Worm (Caenorhabditis elegans): ENCODE measurements around the gene T05A8.2.
"Not testable (repeated sequence)": the region's sequence is repeated elsewhere in the genome, so short reads cannot be mapped to it uniquely, and the experiment has no call there.

- not testable (repeated sequence) for TF ChIP-seq ztf-4 (tag; optimal IDR thresholded peaks at IDR 0.05); alr-1 (tag; optimal IDR thresholded peaks at IDR 0.05); zag-1 (tag; optimal IDR thresholded peaks at IDR 0.05); sma-9 (GFP tag; optimal IDR thresholded peaks at IDR 0.05); sma-9 (tag; optimal IDR thresholded peaks at IDR 0.05); nhr-23 (tag; optimal IDR thresholded peaks at IDR 0.05); elt-3 (tag; optimal IDR thresholded peaks at IDR 0.05); nhr-77 (tag; optimal IDR thresholded peaks at IDR 0.05); C34F6.9 (tag; optimal IDR thresholded peaks at IDR 0.05); sma-3 (GFP tag; optimal IDR thresholded peaks at IDR 0.05); ama-1 (optimal IDR thresholded peaks at IDR 0.05); nhr-25 (tag; optimal IDR thresholded peaks at IDR 0.05)
Observed at ce11 chrII:2688616-2689015, 22.2 kb downstream of the T05A8.2 start, which contains the start of gene nspf-2.
